Worm (Caenorhabditis elegans): ENCODE measurements around the gene C03B1.1.

The C03B1.1 gene

DNA sequence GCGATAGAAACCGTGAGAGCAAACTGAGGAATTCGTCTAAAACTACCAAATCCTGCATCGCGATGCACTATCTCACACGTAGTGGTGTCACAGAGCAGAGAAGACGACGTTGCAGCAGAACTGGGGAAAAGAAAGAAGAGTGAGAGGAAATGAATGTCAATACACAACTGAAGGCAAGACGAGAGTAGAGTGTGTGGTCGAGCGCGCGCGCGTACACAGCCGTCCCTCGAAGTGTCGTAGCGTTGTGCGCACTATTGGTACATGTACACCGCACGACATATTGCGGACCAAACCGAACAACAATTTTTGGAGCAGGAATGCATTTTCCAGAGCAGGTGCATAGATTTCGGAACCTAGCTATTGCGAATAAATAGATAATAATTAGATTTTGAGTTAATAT is 3.8 kb downstream of the C03B1.1 start (continued):
- TF ChIP-seq Y48G9A.11 (GFP tag; IDR thresholded peaks at IDR 0.05) (no peak), T20F7.1 (GFP tag; optimal IDR thresholded peaks at IDR 0.05) (no peak), ceh-62 (tag; optimal IDR thresholded peaks at IDR 0.05) (no peak), snpc-4 (tag; optimal IDR thresholded peaks at IDR 0.05) (no peak), zip-11 (GFP tag; IDR thresholded peaks at IDR 0.05) (no peak), tra-1 (GFP tag; IDR thresholded peaks at IDR 0.05) (no peak), nhr-41 (GFP tag; IDR thresholded peaks at IDR 0.05) (no peak), lin-29 (GFP tag; IDR thresholded peaks at IDR 0.05) (no peak), lim-7 (GFP tag; IDR thresholded peaks at IDR 0.05) (no peak), cey-2 (tag; optimal IDR thresholded peaks at IDR 0.05; ENCODE audit: borderline replicate concordance, insufficient read depth) (no peak), daf-19 (GFP tag; conservative IDR thresholded peaks at IDR 0.05) (no peak), ceh-44 (GFP tag; IDR thresholded peaks at IDR 0.05) (no peak), mdt-29 (GFP tag; IDR thresholded peaks at IDR 0.05) (no peak), mxl-2 (GFP tag; conservative IDR thresholded peaks at IDR 0.05) (no peak), ceh-20 (GFP tag; IDR thresholded peaks at IDR 0.05) (peak; percentile 73), aly-2 (tag; optimal IDR thresholded peaks at IDR 0.05) (no peak), zfp-2 (tag; optimal IDR thresholded peaks at IDR 0.05) (no peak), lin-15B (tag; optimal IDR thresholded peaks at IDR 0.05) (no peak), saeg-2 (GFP tag; IDR thresholded peaks at IDR 0.05) (no peak), unc-39 (tag; optimal IDR thresholded peaks at IDR 0.05) (no peak), nhr-25 (tag; optimal IDR thresholded peaks at IDR 0.05; ENCODE audit: borderline replicate concordance, insufficient read depth) (no peak), dve-1 (tag; optimal IDR thresholded peaks at IDR 0.05; ENCODE audit: insufficient read depth) (peak; percentile 22), rbr-2 (tag; optimal IDR thresholded peaks at IDR 0.05) (peak; percentile 88), madf-5 (GFP tag; IDR thresholded peaks at IDR 0.05) (no peak), R02D3.7 (tag; optimal IDR thresholded peaks at IDR 0.05) (no peak), hif-1 (tag; optimal IDR thresholded peaks at IDR 0.05) (peak in 1 of 2 experiments; percentile 22), daf-16 (GFP tag; optimal IDR thresholded peaks at IDR 0.05) (peak in 1 of 2 experiments; percentile 15), daf-16 (tag; optimal IDR thresholded peaks at IDR 0.05) (peak; percentile 73), mdl-1 (tag; optimal IDR thresholded peaks at IDR 0.05) (peak in 1 of 2 experiments; percentile 39), nhr-42 (GFP tag; IDR thresholded peaks at IDR 0.05) (no peak), nhr-48 (tag; optimal IDR thresholded peaks at IDR 0.05) (no peak), Y75B8A.6 (GFP tag; IDR thresholded peaks at IDR 0.05) (no peak), dmd-9 (GFP tag; IDR thresholded peaks at IDR 0.05) (no peak), lir-3 (tag; optimal IDR thresholded peaks at IDR 0.05) (no peak), vab-7 (GFP tag; IDR thresholded peaks at IDR 0.05) (0 out of 2 replicates have a peak, but pooled peaks have one; percentile 36), ama-1 (optimal IDR thresholded peaks at IDR 0.05) (no peak), spr-1 (tag; optimal IDR thresholded peaks at IDR 0.05) (no peak), ces-1 (GFP tag; optimal IDR thresholded peaks at IDR 0.05) (no peak), sdz-12 (GFP tag; optimal IDR thresholded peaks at IDR 0.05) (no peak), pha-4 (GFP tag; IDR thresholded peaks at IDR 0.05) (no peak), pha-4 (tag; optimal IDR thresholded peaks at IDR 0.05) (peak; percentile 3), madf-9 (GFP tag; conservative IDR thresholded peaks at IDR 0.05) (no peak; the same call in 1 of the 2 replicates), zfp-3 (GFP tag; conservative IDR thresholded peaks at IDR 0.05) (no peak), lin-13 (GFP tag; optimal IDR thresholded peaks at IDR 0.05) (peak; percentile 32), set-16 (GFP tag; IDR thresholded peaks at IDR 0.05) (no peak), skn-1 (tag; optimal IDR thresholded peaks at IDR 0.05) (no peak), dmd-8 (GFP tag; IDR thresholded peaks at IDR 0.05) (no peak), nhr-76 (tag; optimal IDR thresholded peaks at IDR 0.05) (no peak), ceh-28 (tag; optimal IDR thresholded peaks at IDR 0.05) (no peak), T26A8.4 (GFP tag; IDR thresholded peaks at IDR 0.05) (no peak), lsy-2 (tag; optimal IDR thresholded peaks at IDR 0.05) (peak; percentile 26 to 59), hmg-1.1 (GFP tag; IDR thresholded peaks at IDR 0.05) (peak; percentile 87)

All from whole organism, L4 larva.